Worm (Caenorhabditis elegans) whole organism, L4 larva: ENCODE results near the gene fbxa-196.

ENCODE experiments used
- lin-13 ChIP-seq: fragments of 150-350 bp; optimal IDR thresholded peaks from 2 replicates; lab custom pipeline; 2014; ENCODE audit warnings: missing biosample characterization, missing genetic modification reagents, missing genetic modification characterization

The fbxa-196 gene

DNA sequence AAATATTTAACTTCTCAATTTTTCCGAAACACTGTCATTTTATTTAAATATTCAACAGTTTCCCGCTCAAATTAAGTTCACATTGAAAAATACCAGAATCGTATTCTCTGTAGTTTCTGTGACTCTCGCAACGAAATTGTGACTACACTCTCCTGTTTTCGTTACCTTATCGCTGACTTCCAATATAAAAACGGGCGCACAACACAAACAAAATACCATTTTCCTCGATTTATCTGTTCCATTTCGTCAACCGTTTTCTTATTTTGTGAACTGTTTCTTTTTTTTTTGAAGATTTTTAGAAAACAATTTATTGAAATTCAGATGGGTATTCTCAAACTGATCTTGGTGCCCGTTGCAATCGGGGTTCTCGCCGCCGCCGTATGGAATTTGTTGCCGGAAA is 50.4 kb downstream of the fbxa-196 start, which contains the start of gene W01A11.1 (continued):
- TF ChIP-seq lin-13, result no peak
